Fruit fly (Drosophila melanogaster): ENCODE measurements around the gene Snmp1.

The Snmp1 gene

DNA sequence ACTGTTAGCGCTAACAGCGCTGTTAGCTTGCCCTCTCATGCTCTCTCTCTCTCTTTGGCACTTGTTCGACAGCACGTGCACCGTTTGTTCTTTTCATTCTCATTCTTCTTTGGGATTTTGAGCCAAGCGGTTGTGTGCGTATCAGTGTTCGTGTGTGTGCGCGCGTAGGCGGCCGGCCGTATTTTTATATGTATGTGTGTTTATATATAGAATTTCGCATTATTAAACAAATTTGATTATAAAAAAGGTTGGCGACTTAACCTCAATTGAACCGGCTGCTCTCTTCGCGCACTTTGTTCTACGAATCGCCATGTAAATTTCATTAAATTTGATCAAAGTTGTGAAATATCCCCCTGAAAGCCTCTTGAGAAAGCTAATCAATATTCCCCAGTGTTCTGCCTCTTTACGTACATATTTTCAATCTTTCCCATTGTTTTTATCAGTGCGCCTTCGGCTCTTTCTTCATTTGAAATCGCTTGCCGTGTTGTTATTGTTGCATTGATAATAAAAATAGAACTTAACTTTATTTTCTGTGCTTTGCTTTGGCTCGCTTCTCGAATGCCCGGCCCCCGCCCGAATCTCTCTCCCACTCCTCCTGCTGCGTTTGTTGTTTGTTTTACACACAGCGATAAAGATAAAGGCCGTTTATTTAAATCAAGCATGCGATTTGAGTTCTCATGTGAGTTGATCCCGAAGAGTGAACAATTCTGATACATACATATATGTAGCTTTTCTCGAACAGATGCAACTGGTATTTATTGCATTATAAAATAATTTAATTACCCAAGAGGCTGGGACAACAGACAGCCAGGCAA lies 31.3 kb upstream of the Snmp1 start:
- TF ChIP-seq crol (GFP tag; IDR thresholded peaks at IDR 0.05) (peak; percentile 75), CG6791 (GFP tag; IDR thresholded peaks at IDR 0.05; ENCODE audit: partially characterized antibody) (no peak), sens (GFP tag) (peak; percentile 83), CG7372 (GFP tag; IDR thresholded peaks at IDR 0.05) (no peak), CG2120 (GFP tag; optimal IDR thresholded peaks at IDR 0.05) (no peak), gcm2 (GFP tag; optimal IDR thresholded peaks at IDR 0.05) (no peak), CG10462 (GFP tag; optimal IDR thresholded peaks at IDR 0.05) (no peak), NfI (GFP tag; optimal IDR thresholded peaks at IDR 0.05) (no peak), pros (GFP tag; optimal IDR thresholded peaks at IDR 0.05) (no peak), ci (GFP tag; IDR thresholded peaks at IDR 0.05) (peak; percentile 38; the same call in 2 of the 3 replicates), CG9727 (GFP tag; optimal IDR thresholded peaks at IDR 0.05) (no peak), ATbp (GFP tag; optimal IDR thresholded peaks at IDR 0.05) (no peak), salm (tag; optimal IDR thresholded peaks at IDR 0.05) (no peak), MESR4 (GFP tag; optimal IDR thresholded peaks at IDR 0.05) (no peak), esg (GFP tag; conservative IDR thresholded peaks at IDR 0.05) (no peak), Pdp1 (GFP tag; optimal IDR thresholded peaks at IDR 0.05) (no peak), tna (GFP tag; IDR thresholded peaks at IDR 0.05; ENCODE audit: partially characterized antibody) (no peak), CG10431 (GFP tag; optimal IDR thresholded peaks at IDR 0.05) (no peak), CG12071 (GFP tag; optimal IDR thresholded peaks at IDR 0.05) (no peak), Elba2 (GFP tag; optimal IDR thresholded peaks at IDR 0.05) (no peak), stwl (tag; optimal IDR thresholded peaks at IDR 0.05) (no peak), Fer2 (tag; optimal IDR thresholded peaks at IDR 0.05) (no peak), exex (tag; optimal IDR thresholded peaks at IDR 0.05) (peak; percentile 55), insv (GFP tag; optimal IDR thresholded peaks at IDR 0.05) (no peak), Taf1 (GFP tag; IDR thresholded peaks at IDR 0.05) (no peak), BEAF-32 (GFP tag; optimal IDR thresholded peaks at IDR 0.05) (no peak), CG33213 (GFP tag; optimal IDR thresholded peaks at IDR 0.05) (no peak), CG7987 (GFP tag; optimal IDR thresholded peaks at IDR 0.05) (no peak), caup (GFP tag; optimal IDR thresholded peaks at IDR 0.05; ENCODE audit: severe bottlenecking) (no peak), grn (GFP tag; optimal IDR thresholded peaks at IDR 0.05) (peak; percentile 32), Xrp1 (GFP tag; IDR thresholded peaks at IDR 0.05) (no peak), CG2875 (GFP tag; optimal IDR thresholded peaks at IDR 0.05) (no peak), Fer1 (GFP tag; optimal IDR thresholded peaks at IDR 0.05) (no peak), CG11504 (tag; optimal IDR thresholded peaks at IDR 0.05) (no peak), mld (GFP tag; IDR thresholded peaks at IDR 0.05; ENCODE audit: partially characterized antibody) (no peak), Sox102F (GFP tag; optimal IDR thresholded peaks at IDR 0.05) (peak; percentile 7), Rfx (GFP tag; IDR thresholded peaks at IDR 0.05) (peak; percentile 28; the same call in 1 of the 2 replicates), Drgx (GFP tag; IDR thresholded peaks at IDR 0.05) (no peak), CG6765 (GFP tag; optimal IDR thresholded peaks at IDR 0.05) (no peak), lbe (GFP tag; optimal IDR thresholded peaks at IDR 0.05) (peak; percentile 6), shn (GFP tag; optimal IDR thresholded peaks at IDR 0.05) (no peak), jumu (GFP tag; optimal IDR thresholded peaks at IDR 0.05) (no peak), Ssrp (tag; optimal IDR thresholded peaks at IDR 0.05) (no peak), Asciz (GFP tag; optimal IDR thresholded peaks at IDR 0.05) (no peak), D19B (GFP tag; optimal IDR thresholded peaks at IDR 0.05) (no peak), nmo (GFP tag; optimal IDR thresholded peaks at IDR 0.05) (no peak), HLH3B (GFP tag; IDR thresholded peaks at IDR 0.05) (no peak), sd (tag; optimal IDR thresholded peaks at IDR 0.05) (peak; percentile 25), az2 (GFP tag; optimal IDR thresholded peaks at IDR 0.05) (no peak)
